Fruit fly (Drosophila melanogaster) whole organism, embryonic: ENCODE measurements around the gene SelG.
A peak's percentile ranks its signal among the peaks of the same experiment; 100 is the strongest.

Source experiments
- Ada2b ChIP-seq: fragments of 200-800 bp; sonication (Bioruptor generic); IDR thresholded peaks from 2 replicates; pipeline ENCODE4 v1.3.6; 2022; ENCODE audit warnings: missing biosample characterization, missing genetic modification characterization
- Adf1 ChIP-seq: fragments of 200-800 bp; sonication (Bioruptor generic); IDR thresholded peaks from 2 replicates; pipeline ENCODE4 v1.3.6; 2022; ENCODE audit warnings: missing biosample characterization, missing genetic modification characterization
- Atf-2 ChIP-seq: fragments of 200-800 bp; sonication (Bioruptor generic); optimal IDR thresholded peaks from 2 replicates; lab custom pipeline; 2016; ENCODE audit warnings: missing biosample characterization, missing genetic modification characterization
- Blimp-1 ChIP-seq: fragments of 200-800 bp; sonication (Bioruptor generic); optimal IDR thresholded peaks from 3 replicates; lab custom pipeline; 2018; ENCODE audit warnings: missing biosample characterization, missing genetic modification characterization, mild to moderate bottlenecking, moderate library complexity, missing genetic modification reagents
- CG10209 ChIP-seq: fragments of 200-800 bp; sonication (Bioruptor generic); optimal IDR thresholded peaks from 3 replicates; lab custom pipeline; 2017; ENCODE audit warnings: missing biosample characterization, mild to moderate bottlenecking, missing genetic modification characterization, missing genetic modification reagents
- CG12391 ChIP-seq: fragments of 200-800 bp; sonication (Bioruptor generic); optimal IDR thresholded peaks from 3 replicates; lab custom pipeline; 2018; ENCODE audit warnings: missing biosample characterization, mild to moderate bottlenecking, missing genetic modification characterization, moderate library complexity
- CG13296 ChIP-seq: fragments of 200-800 bp; sonication (Bioruptor generic); optimal IDR thresholded peaks from 3 replicates; lab custom pipeline; 2018; ENCODE audit warnings: missing biosample characterization, mild to moderate bottlenecking, missing genetic modification characterization
- CG1603 ChIP-seq: fragments of 200-800 bp; sonication (Bioruptor generic); optimal IDR thresholded peaks from 2 replicates; lab custom pipeline; 2019; ENCODE audit warnings: missing biosample characterization, mild to moderate bottlenecking, missing genetic modification characterization, moderate library complexity
- CG16779 ChIP-seq: fragments of 200-800 bp; sonication (Bioruptor generic); IDR thresholded peaks from 2 replicates; pipeline ENCODE4 v1.3.6; 2022; ENCODE audit warnings: missing biosample characterization, missing genetic modification characterization
- CG2120 ChIP-seq: fragments of 200-800 bp; sonication (Bioruptor generic); optimal IDR thresholded peaks from 3 replicates; lab custom pipeline; 2016; ENCODE audit warnings: missing biosample characterization, missing genetic modification characterization
- CG2129 ChIP-seq: fragments of 200-800 bp; sonication (Bioruptor generic); IDR thresholded peaks from 2 replicates; pipeline ENCODE4 v1.3.6; 2022; ENCODE audit warnings: missing biosample characterization, missing genetic modification characterization; ENCODE audit not compliant: partially characterized antibody
- CG3163 ChIP-seq: fragments of 200-800 bp; sonication (Bioruptor generic); optimal IDR thresholded peaks from 3 replicates; lab custom pipeline; 2016; ENCODE audit warnings: missing biosample characterization, missing genetic modification characterization
- CG33213 ChIP-seq: fragments of 200-800 bp; sonication (Bioruptor generic); optimal IDR thresholded peaks from 3 replicates; lab custom pipeline; 2016; ENCODE audit warnings: missing biosample characterization, missing genetic modification characterization
- CG34376 ChIP-seq: fragments of 200-800 bp; sonication (Bioruptor generic); optimal IDR thresholded peaks from 2 replicates; lab custom pipeline; 2018; ENCODE audit warnings: missing biosample characterization, mild to moderate bottlenecking, missing genetic modification characterization
- CG5953 ChIP-seq: fragments of 200-800 bp; sonication (Bioruptor generic); IDR thresholded peaks from 2 replicates; pipeline ENCODE4 v1.3.6; 2022; ENCODE audit warnings: missing biosample characterization, missing genetic modification characterization
- CG6813 ChIP-seq: fragments of 200-800 bp; sonication (Bioruptor generic); optimal IDR thresholded peaks from 2 replicates; lab custom pipeline; 2017; ENCODE audit warnings: missing biosample characterization, missing genetic modification characterization, mild to moderate bottlenecking, moderate library complexity, missing genetic modification reagents
- Eip74EF ChIP-seq, 2 experiments: fragments of 200-800 bp in 1 of 2; fragments of >200 bp in 1 of 2; sonication (Bioruptor generic) in 1 of 2; optimal IDR thresholded peaks; 2 replicates each; lab custom pipeline; 2017 to 2019; ENCODE audit warnings: missing biosample characterization in 2 of 2, missing genetic modification characterization in 2 of 2, mild to moderate bottlenecking in 1 of 2, moderate library complexity in 1 of 2
- Elba2 ChIP-seq: fragments of 200-800 bp; sonication (Bioruptor generic); optimal IDR thresholded peaks from 3 replicates; lab custom pipeline; 2016; ENCODE audit warnings: missing biosample characterization, missing genetic modification characterization
- Hr51 ChIP-seq, 2 experiments: fragments of 200-800 bp; sonication (Bioruptor generic); optimal IDR thresholded peaks; 2 replicates in 1 of 2; 3 replicates in 1 of 2; lab custom pipeline; 2016 to 2018; ENCODE audit warnings: missing biosample characterization in 2 of 2, missing genetic modification characterization in 2 of 2, mild to moderate bottlenecking in 1 of 2, moderate library complexity in 1 of 2
- Ptx1 ChIP-seq: fragments of 200-800 bp; sonication (Bioruptor generic); IDR thresholded peaks from 2 replicates; pipeline ENCODE4 v1.3.6; 2022; ENCODE audit warnings: missing biosample characterization, missing genetic modification characterization
- Rfx ChIP-seq: fragments of 200-800 bp; sonication (Bioruptor generic); IDR thresholded peaks from 2 replicates; pipeline ENCODE4 v1.3.6; 2022; ENCODE audit warnings: missing biosample characterization, missing genetic modification characterization
- Stat92E ChIP-seq, 3 experiments: fragments of >200 bp in 2 of 3; fragments of 200-800 bp in 1 of 3; sonication (Bioruptor generic) in 1 of 3; optimal IDR thresholded peaks; 2 replicates each; lab custom pipeline; 2017 to 2019; ENCODE audit warnings: missing biosample characterization in 3 of 3, missing genetic modification characterization in 3 of 3, mild to moderate bottlenecking in 1 of 3, moderate library complexity in 1 of 3
- Vsx1 ChIP-seq: fragments of 200-800 bp; sonication (Bioruptor generic); optimal IDR thresholded peaks from 2 replicates; lab custom pipeline; 2017; ENCODE audit warnings: missing biosample characterization, mild to moderate bottlenecking, missing genetic modification characterization, missing genetic modification reagents
- YL-1 ChIP-seq: fragments of 200-800 bp; sonication (Bioruptor generic); optimal IDR thresholded peaks from 3 replicates; lab custom pipeline; 2017; ENCODE audit warnings: missing biosample characterization, mild to moderate bottlenecking, missing genetic modification characterization
- ash1 ChIP-seq: fragments of 200-800 bp; sonication (Bioruptor generic); optimal IDR thresholded peaks from 2 replicates; lab custom pipeline; 2018; ENCODE audit warnings: missing biosample characterization, mild to moderate bottlenecking, missing genetic modification characterization
- br ChIP-seq: fragments of >200 bp; optimal IDR thresholded peaks from 2 replicates; lab custom pipeline; 2017
- esg ChIP-seq: fragments of 200-800 bp; sonication (Bioruptor generic); conservative IDR thresholded peaks from 2 replicates; pipeline ENCODE4 v1.3.6; 2022; ENCODE audit warnings: missing biosample characterization, missing genetic modification characterization
- grau ChIP-seq: fragments of 200-800 bp; optimal IDR thresholded peaks from 3 replicates; lab custom pipeline; 2019; ENCODE audit warnings: missing biosample characterization, mild to moderate bottlenecking, missing genetic modification characterization, moderate library complexity
- grn ChIP-seq: fragments of 200-800 bp; sonication (Bioruptor generic); optimal IDR thresholded peaks from 3 replicates; lab custom pipeline; 2017; ENCODE audit warnings: missing biosample characterization, missing genetic modification characterization
- gsb-n ChIP-seq: fragments of 200-800 bp; sonication (Bioruptor generic); optimal IDR thresholded peaks from 3 replicates; lab custom pipeline; 2018; ENCODE audit warnings: missing biosample characterization, mild to moderate bottlenecking, missing genetic modification characterization
- jing ChIP-seq: fragments of 200-800 bp; sonication (Bioruptor generic); optimal IDR thresholded peaks from 2 replicates; lab custom pipeline; 2018; ENCODE audit warnings: missing biosample characterization, mild to moderate bottlenecking, missing genetic modification characterization
- kah ChIP-seq: fragments of 200-800 bp; sonication (Bioruptor generic); optimal IDR thresholded peaks from 2 replicates; lab custom pipeline; 2018; ENCODE audit warnings: missing biosample characterization, mild to moderate bottlenecking, missing genetic modification characterization
- ken ChIP-seq: fragments of 200-800 bp; sonication (Bioruptor generic); IDR thresholded peaks from 3 replicates; pipeline ENCODE4 v1.3.6; 2022; ENCODE audit warnings: missing biosample characterization, missing genetic modification characterization
- pita ChIP-seq: fragments of 200-800 bp; sonication (Bioruptor generic); optimal IDR thresholded peaks from 2 replicates; lab custom pipeline; 2017; ENCODE audit warnings: missing biosample characterization, mild to moderate bottlenecking, missing genetic modification characterization
- schlank ChIP-seq: fragments of 200-800 bp; sonication (Bioruptor generic); optimal IDR thresholded peaks from 2 replicates; lab custom pipeline; 2018; ENCODE audit warnings: missing biosample characterization, mild to moderate bottlenecking, missing genetic modification characterization
- sob ChIP-seq: fragments of 200-800 bp; sonication (Bioruptor generic); IDR thresholded peaks from 2 replicates; pipeline ENCODE4 v1.3.6; 2022; ENCODE audit warnings: missing biosample characterization, missing genetic modification characterization
- sr ChIP-seq: fragments of 200-800 bp; sonication (Bioruptor generic); IDR thresholded peaks from 3 replicates; pipeline ENCODE4 v1.3.6; 2022; ENCODE audit warnings: missing biosample characterization, missing genetic modification characterization
- tup ChIP-seq: fragments of 200-800 bp; sonication (Bioruptor generic); optimal IDR thresholded peaks from 2 replicates; lab custom pipeline; 2016; ENCODE audit warnings: missing biosample characterization, mild to moderate bottlenecking, missing genetic modification characterization, moderate library complexity
- vnd ChIP-seq: fragments of 200-800 bp; sonication (Bioruptor generic); IDR thresholded peaks from 3 replicates; pipeline ENCODE4 v1.3.6; 2022; ENCODE audit warnings: missing biosample characterization, missing genetic modification characterization; ENCODE audit not compliant: partially characterized antibody
- wdn ChIP-seq: fragments of 200-800 bp; sonication (Bioruptor generic); IDR thresholded peaks from 2 replicates; pipeline ENCODE4 v1.3.6; 2022; ENCODE audit warnings: missing biosample characterization, missing genetic modification characterization
- zfh1 ChIP-seq: fragments of 200-800 bp; sonication (Bioruptor generic); IDR thresholded peaks from 3 replicates; pipeline ENCODE4 v1.3.6; 2022; ENCODE audit warnings: missing biosample characterization, missing genetic modification characterization

SelG gene

DNA sequence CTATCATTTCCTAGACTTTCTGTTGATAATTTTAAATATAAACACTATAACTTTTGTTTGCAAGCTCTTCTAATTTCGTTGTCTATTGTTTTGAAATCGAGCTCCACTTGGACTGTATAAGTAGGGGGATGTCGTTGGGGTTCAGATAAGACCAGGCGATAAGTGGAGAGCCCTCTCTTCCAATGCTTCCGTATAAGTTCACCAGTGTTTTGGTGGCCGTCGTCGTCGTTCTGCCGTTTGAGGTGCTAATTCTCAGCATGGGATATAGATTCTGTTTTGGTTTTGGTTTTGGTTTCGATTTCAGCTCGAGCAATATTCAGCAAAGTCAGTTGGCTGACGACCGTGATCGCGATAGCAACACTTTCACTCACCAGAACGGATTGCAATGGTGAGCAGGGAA is 14.0 kb upstream of the SelG start, which contains the start of gene CG15739 (continued):
- no peak for TF ChIP-seq jing (GFP tag; lab: Kevin White, UChicago)
- no peak for TF ChIP-seq CG5953
- TF ChIP-seq Ada2b (GFP tag; lab: Robert Waterston, UW) = no peak
- TF ChIP-seq CG6813 (GFP tag; lab: Kevin White, UChicago) = no peak
- TF ChIP-seq sr = no peak
- TF ChIP-seq br (lab: Kevin White, UChicago) = no peak
- peak; percentile 49 for TF ChIP-seq Blimp-1 (GFP tag; lab: Kevin White, UChicago)
- TF ChIP-seq esg (GFP tag; lab: Robert Waterston, UW) = no peak
- TF ChIP-seq zfh1 (GFP tag; lab: Robert Waterston, UW) = no peak
- TF ChIP-seq YL-1 (GFP tag; lab: Kevin White, UChicago) = no peak
- TF ChIP-seq tup (GFP tag; lab: Kevin White, UChicago) = no peak
- no peak for TF ChIP-seq Rfx (GFP tag; lab: Robert Waterston, UW)
- TF ChIP-seq CG12391 (tag; lab: Kevin White, UChicago) = no peak
- TF ChIP-seq ash1 (GFP tag; lab: Kevin White, UChicago) = no peak
- TF ChIP-seq Atf-2 (GFP tag; lab: Kevin White, UChicago) = no peak
- TF ChIP-seq Adf1 (GFP tag; lab: Robert Waterston, UW) = no peak
- no peak for TF ChIP-seq CG1603 (tag; lab: Kevin White, UChicago)
- no peak for TF ChIP-seq schlank
- TF ChIP-seq Eip74EF (GFP tag; optimal IDR thresholded peaks at IDR 0.05; lab: Kevin White, UChicago) = peak in 1 of 2 experiments; percentile 62
- TF ChIP-seq kah (GFP tag; lab: Kevin White, UChicago) = no peak
- TF ChIP-seq pita = no peak
- no peak for TF ChIP-seq CG13296
- TF ChIP-seq CG3163 (GFP tag; lab: Kevin White, UChicago) = no peak
- TF ChIP-seq Ptx1 (GFP tag; lab: Robert Waterston, UW) = no peak
- TF ChIP-seq CG33213 (GFP tag; lab: Kevin White, UChicago) = no peak
- no peak for TF ChIP-seq Hr51 (GFP tag; optimal IDR thresholded peaks at IDR 0.05; lab: Kevin White, UChicago)
- TF ChIP-seq Vsx1 (GFP tag; lab: Kevin White, UChicago) = no peak
- TF ChIP-seq CG2120 (GFP tag; lab: Kevin White, UChicago) = no peak
- TF ChIP-seq CG10209 (GFP tag; lab: Kevin White, UChicago) = no peak
- no peak for TF ChIP-seq CG2129 (GFP tag; lab: Robert Waterston, UW)
- peak; percentile 89 for TF ChIP-seq CG34376
- TF ChIP-seq grau (tag; lab: Kevin White, UChicago) = no peak
- TF ChIP-seq Elba2 (GFP tag; lab: Kevin White, UChicago) = no peak
- no peak for TF ChIP-seq wdn
- TF ChIP-seq Stat92E (GFP tag; optimal IDR thresholded peaks at IDR 0.05; lab: Kevin White, UChicago) = no peak
- TF ChIP-seq vnd (GFP tag; lab: Robert Waterston, UW) = no peak
- TF ChIP-seq CG16779 (GFP tag; lab: Robert Waterston, UW) = no peak
- TF ChIP-seq sob (GFP tag; lab: Robert Waterston, UW) = no peak
- no peak for TF ChIP-seq gsb-n (tag; lab: Kevin White, UChicago)
- TF ChIP-seq grn (GFP tag; lab: Kevin White, UChicago) = peak; percentile 73
- TF ChIP-seq ken (GFP tag; lab: Robert Waterston, UW) = no peak
